Worm (Caenorhabditis elegans) whole organism, L4/young adult: ENCODE results near the gene K09C4.10.

ENCODE experiments used
- W03F9.2 ChIP-seq: fragments of 150-350 bp; optimal IDR thresholded peaks from 2 replicates; lab custom pipeline; 2014; ENCODE audit warnings: missing biosample characterization, missing genetic modification characterization
- him-1 ChIP-seq: sonication (generic microtip); optimal IDR thresholded peaks from 2 replicates; lab custom pipeline; 2016; ENCODE audit warnings: missing genotype, missing genetic modification reagents, missing genetic modification characterization, missing compliant biosample characterization

DNA sequence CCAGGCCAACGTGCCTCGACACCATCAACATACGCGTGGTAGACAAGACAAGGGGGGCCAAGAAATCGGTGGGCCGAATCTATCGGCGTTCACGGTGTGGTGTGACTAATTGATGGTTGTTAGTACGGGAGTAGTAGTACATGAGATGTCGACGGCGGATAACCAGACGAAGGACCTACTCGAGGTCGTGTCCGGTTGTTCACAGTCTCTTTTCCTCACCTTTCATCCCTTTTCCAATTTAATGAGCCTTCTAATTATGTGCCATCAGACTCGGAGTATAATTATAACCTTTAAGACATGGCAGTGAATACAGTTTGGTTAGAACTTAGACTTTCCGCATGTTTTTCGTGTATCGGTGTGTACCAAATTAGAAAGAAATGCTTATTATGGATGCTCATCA is 30.7 kb upstream of the K09C4.10 start:
- TF ChIP-seq W03F9.2 (tag; lab: Kevin White, UChicago) (no peak), him-1 (tag; lab: Kevin White, UChicago) (no peak)
